Fruit fly (Drosophila melanogaster) whole organism, pupa: ENCODE data around the gene Afg3l2.

Experiments
- CG14655 ChIP-seq: fragments of 200-800 bp; sonication (Bioruptor generic); optimal IDR thresholded peaks from 3 replicates; lab custom pipeline; 2017; ENCODE audit warnings: mild to moderate bottlenecking, missing biosample characterization, missing genetic modification reagents, missing genetic modification characterization
- D1 ChIP-seq: fragments of 200-800 bp; sonication (Bioruptor generic); optimal IDR thresholded peaks from 2 replicates; lab custom pipeline; 2018; ENCODE audit warnings: missing biosample characterization, mild to moderate bottlenecking, missing genetic modification characterization, moderate library complexity
- EcR ChIP-seq: fragments of 200-800 bp; sonication (Bioruptor generic); optimal IDR thresholded peaks from 3 replicates; lab custom pipeline; 2019; ENCODE audit warnings: missing biosample characterization, missing genetic modification characterization, mild to moderate bottlenecking, moderate library complexity, missing genetic modification reagents
- Pif1A ChIP-seq: fragments of 200-800 bp; sonication (Bioruptor generic); optimal IDR thresholded peaks from 3 replicates; lab custom pipeline; 2016; ENCODE audit warnings: missing biosample characterization, missing genetic modification characterization
- Snoo ChIP-seq: fragments of 200-800 bp; sonication (Bioruptor generic); optimal IDR thresholded peaks from 3 replicates; lab custom pipeline; 2017; ENCODE audit warnings: missing biosample characterization, mild to moderate bottlenecking, missing genetic modification characterization, inconsistent platforms
- fd96Ca ChIP-seq: fragments of 200-800 bp; sonication (Bioruptor generic); IDR thresholded peaks from 3 replicates; pipeline ENCODE4 v1.3.6; 2022; ENCODE audit warnings: missing biosample characterization, missing genetic modification characterization
- gl ChIP-seq: fragments of 200-800 bp; sonication (Bioruptor generic); optimal IDR thresholded peaks from 2 replicates; lab custom pipeline; 2018; ENCODE audit warnings: missing biosample characterization, mild to moderate bottlenecking, missing genetic modification characterization

- TF ChIP-seq Snoo (tag; lab: Kevin White, UChicago) (no peak), D1 (tag; lab: Kevin White, UChicago) (no peak), fd96Ca (GFP tag; lab: Robert Waterston, UW) (no peak), gl (tag; lab: Kevin White, UChicago) (no peak), EcR (GFP tag; lab: Kevin White, UChicago) (no peak), CG14655 (GFP tag; lab: Kevin White, UChicago) (no peak), Pif1A (no peak)
These were observed 1.2 kb upstream of the Afg3l2 start, which contains the start of gene CG7707 for dm6 chr3L:17243136-17243535.
